Fruit fly (Drosophila melanogaster) whole organism, prepupa: ENCODE data around the gene VhaM9.7-b.
A peak's percentile ranks its signal among the peaks of the same experiment; 100 is the strongest.

Experiments
- CG10631 ChIP-seq: fragments of 200-800 bp; sonication (Bioruptor generic); optimal IDR thresholded peaks from 2 replicates; lab custom pipeline; 2016; ENCODE audit warnings: missing biosample characterization, missing genetic modification characterization
- CG10669 ChIP-seq: fragments of 200-800 bp; sonication (Bioruptor generic); optimal IDR thresholded peaks from 3 replicates; lab custom pipeline; 2018; ENCODE audit warnings: missing biosample characterization, mild to moderate bottlenecking, missing genetic modification characterization, moderate library complexity
- CG11762 ChIP-seq: fragments of 200-800 bp; sonication (Bioruptor generic); optimal IDR thresholded peaks from 3 replicates; lab custom pipeline; 2016; ENCODE audit warnings: missing biosample characterization, missing genetic modification characterization; ENCODE audit not compliant: insufficient read depth
- CG16779 ChIP-seq: fragments of 200-800 bp; sonication (Bioruptor generic); optimal IDR thresholded peaks from 3 replicates; lab custom pipeline; 2017; ENCODE audit warnings: missing biosample characterization, mild to moderate bottlenecking, missing genetic modification characterization
- CG3032 ChIP-seq: fragments of 200-800 bp; optimal IDR thresholded peaks from 2 replicates; lab custom pipeline; 2019; ENCODE audit warnings: missing biosample characterization, mild to moderate bottlenecking, missing genetic modification characterization, moderate library complexity
- CG31627 ChIP-seq: fragments of 200-800 bp; sonication (Bioruptor generic); optimal IDR thresholded peaks from 3 replicates; lab custom pipeline; 2016; ENCODE audit warnings: missing biosample characterization, missing genetic modification characterization
- CG32006 ChIP-seq: fragments of 200-800 bp; sonication (Bioruptor generic); optimal IDR thresholded peaks from 3 replicates; lab custom pipeline; 2017; ENCODE audit warnings: missing biosample characterization, mild to moderate bottlenecking, missing genetic modification characterization
- CG34406 ChIP-seq: fragments of 200-800 bp; sonication (Bioruptor generic); optimal IDR thresholded peaks from 3 replicates; lab custom pipeline; 2016; ENCODE audit warnings: missing biosample characterization, missing genetic modification characterization
- CG3919 ChIP-seq: fragments of 200-800 bp; sonication (Bioruptor generic); optimal IDR thresholded peaks from 3 replicates; lab custom pipeline; 2016; ENCODE audit warnings: missing biosample characterization, missing genetic modification characterization
- CG6163 ChIP-seq: fragments of 200-800 bp; sonication (Bioruptor generic); IDR thresholded peaks from 3 replicates; pipeline ENCODE4 v1.3.6; 2022; ENCODE audit warnings: missing biosample characterization, missing genetic modification characterization
- CG6276 ChIP-seq: fragments of 200-800 bp; sonication (Bioruptor generic); optimal IDR thresholded peaks from 2 replicates; lab custom pipeline; 2017; ENCODE audit warnings: missing biosample characterization, mild to moderate bottlenecking, missing genetic modification characterization
- CG6792 ChIP-seq: fragments of 200-800 bp; sonication (Bioruptor generic); optimal IDR thresholded peaks from 3 replicates; lab custom pipeline; 2016; ENCODE audit warnings: missing biosample characterization, missing genetic modification characterization
- CG6808 ChIP-seq: fragments of 200-800 bp; sonication (Bioruptor generic); optimal IDR thresholded peaks from 3 replicates; lab custom pipeline; 2017; ENCODE audit warnings: missing biosample characterization, missing genetic modification characterization, mild to moderate bottlenecking, moderate library complexity, missing genetic modification reagents
- CG7368 ChIP-seq: fragments of 200-800 bp; sonication (Bioruptor generic); optimal IDR thresholded peaks from 3 replicates; lab custom pipeline; 2016; ENCODE audit warnings: missing biosample characterization, missing genetic modification characterization
- CG8319 ChIP-seq: fragments of 200-800 bp; sonication (Bioruptor generic); optimal IDR thresholded peaks from 3 replicates; lab custom pipeline; 2016; ENCODE audit warnings: missing biosample characterization, missing genetic modification characterization
- CG8632 ChIP-seq: fragments of 200-800 bp; sonication (Bioruptor generic); optimal IDR thresholded peaks from 3 replicates; lab custom pipeline; 2016; ENCODE audit warnings: missing biosample characterization, missing genetic modification characterization
- CG9139 ChIP-seq: fragments of 200-800 bp; sonication (Bioruptor generic); optimal IDR thresholded peaks from 3 replicates; lab custom pipeline; 2017; ENCODE audit warnings: missing biosample characterization, mild to moderate bottlenecking, missing genetic modification characterization
- Eip75B ChIP-seq: fragments of 200-800 bp; sonication (Bioruptor generic); optimal IDR thresholded peaks from 3 replicates; lab custom pipeline; 2016; ENCODE audit warnings: missing biosample characterization, missing genetic modification characterization
- Eip78C ChIP-seq: fragments of 200-800 bp; sonication (Bioruptor generic); peaks from one replicate; lab custom pipeline; 2016; ENCODE audit warnings: missing biosample characterization, missing genetic modification characterization
- Eip93F ChIP-seq: fragments of 200-800 bp; sonication (Bioruptor generic); optimal IDR thresholded peaks from 2 replicates; lab custom pipeline; 2016; ENCODE audit warnings: missing biosample characterization, mild to moderate bottlenecking, missing genetic modification characterization
- Ets96B ChIP-seq: fragments of 200-800 bp; optimal IDR thresholded peaks from 2 replicates; lab custom pipeline; 2019; ENCODE audit warnings: missing biosample characterization, mild to moderate bottlenecking, missing genetic modification characterization, moderate library complexity
- Gug ChIP-seq: fragments of 200-800 bp; sonication (Bioruptor generic); IDR thresholded peaks from 2 replicates; pipeline ENCODE4 v1.3.6; 2022; ENCODE audit warnings: missing biosample characterization, missing genetic modification characterization
- Hr38 ChIP-seq: sonication (Bioruptor generic); optimal IDR thresholded peaks from 2 replicates; lab custom pipeline; 2016; ENCODE audit warnings: missing biosample characterization, missing genetic modification characterization
- Hr39 ChIP-seq: fragments of 200-800 bp; sonication (Bioruptor generic); optimal IDR thresholded peaks from 2 replicates; lab custom pipeline; 2016; ENCODE audit warnings: missing biosample characterization, missing genetic modification characterization
- Hr4 ChIP-seq: fragments of 200-800 bp; sonication (Bioruptor generic); optimal IDR thresholded peaks from 3 replicates; lab custom pipeline; 2016; ENCODE audit warnings: missing biosample characterization, missing genetic modification characterization
- Lpt ChIP-seq: fragments of 200-800 bp; sonication (Bioruptor generic); optimal IDR thresholded peaks from 3 replicates; lab custom pipeline; 2016; ENCODE audit warnings: missing biosample characterization, missing genetic modification characterization
- OdsH ChIP-seq: fragments of 200-800 bp; sonication (Bioruptor generic); optimal IDR thresholded peaks from 3 replicates; lab custom pipeline; 2016; ENCODE audit warnings: missing biosample characterization, missing genetic modification characterization
- Smox ChIP-seq: fragments of 200-800 bp; sonication (Bioruptor generic); optimal IDR thresholded peaks from 3 replicates; lab custom pipeline; 2016; ENCODE audit warnings: missing biosample characterization, missing genetic modification characterization
- Sox14 ChIP-seq: fragments of 200-800 bp; sonication (Bioruptor generic); optimal IDR thresholded peaks from 3 replicates; lab custom pipeline; 2016; ENCODE audit warnings: missing biosample characterization, missing genetic modification characterization
- Sox15 ChIP-seq: fragments of 200-800 bp; sonication (Bioruptor generic); optimal IDR thresholded peaks from 3 replicates; lab custom pipeline; 2016; ENCODE audit warnings: missing biosample characterization, missing genetic modification characterization
- achi ChIP-seq: fragments of 200-800 bp; sonication (Bioruptor generic); optimal IDR thresholded peaks from 3 replicates; lab custom pipeline; 2016; ENCODE audit warnings: missing biosample characterization, missing genetic modification characterization
- acj6 ChIP-seq: fragments of 200-800 bp; sonication (Bioruptor generic); optimal IDR thresholded peaks from 3 replicates; lab custom pipeline; 2016; ENCODE audit warnings: missing biosample characterization, missing genetic modification characterization
- cyc ChIP-seq: fragments of 200-800 bp; sonication (Bioruptor generic); optimal IDR thresholded peaks from 3 replicates; lab custom pipeline; 2016; ENCODE audit warnings: missing biosample characterization, missing genetic modification characterization
- dac ChIP-seq: fragments of 200-800 bp; sonication (Bioruptor generic); optimal IDR thresholded peaks from 2 replicates; lab custom pipeline; 2017; ENCODE audit warnings: missing biosample characterization, mild to moderate bottlenecking, missing genetic modification characterization
- eg ChIP-seq: fragments of 200-800 bp; sonication (Bioruptor generic); IDR thresholded peaks from 3 replicates; pipeline ENCODE4 v1.3.6; 2022; ENCODE audit warnings: missing biosample characterization, missing genetic modification characterization
- fd59A ChIP-seq: fragments of 200-800 bp; sonication (Bioruptor generic); optimal IDR thresholded peaks from 2 replicates; lab custom pipeline; 2017; ENCODE audit warnings: missing biosample characterization, mild to moderate bottlenecking, missing genetic modification characterization, missing genetic modification reagents
- fd85E ChIP-seq: fragments of 200-800 bp; sonication (Bioruptor generic); optimal IDR thresholded peaks from 3 replicates; lab custom pipeline; 2016; ENCODE audit warnings: missing biosample characterization, missing genetic modification characterization
- fkh ChIP-seq: fragments of 200-800 bp; sonication (Bioruptor generic); optimal IDR thresholded peaks from 3 replicates; lab custom pipeline; 2017; ENCODE audit warnings: missing biosample characterization, mild to moderate bottlenecking, missing genetic modification characterization, moderate library complexity
- lz ChIP-seq: fragments of 200-800 bp; sonication (Bioruptor generic); optimal IDR thresholded peaks from 3 replicates; lab custom pipeline; 2016; ENCODE audit warnings: missing biosample characterization, missing genetic modification characterization
- net ChIP-seq: fragments of 200-800 bp; sonication (Bioruptor generic); optimal IDR thresholded peaks from 3 replicates; lab custom pipeline; 2016; ENCODE audit warnings: missing biosample characterization, missing genetic modification characterization
- pdm3 ChIP-seq: fragments of 200-800 bp; sonication (Bioruptor generic); optimal IDR thresholded peaks from 3 replicates; lab custom pipeline; 2016; ENCODE audit warnings: missing biosample characterization, missing genetic modification characterization
- salr ChIP-seq, 2 experiments: fragments of 200-800 bp; sonication (Bioruptor generic); optimal IDR thresholded peaks; 3 replicates each; lab custom pipeline; 2016 to 2018; ENCODE audit warnings: missing biosample characterization in 2 of 2, missing genetic modification characterization in 2 of 2, mild to moderate bottlenecking in 1 of 2
- spab ChIP-seq: fragments of 200-800 bp; sonication (Bioruptor generic); optimal IDR thresholded peaks from 2 replicates; lab custom pipeline; 2017; ENCODE audit warnings: missing biosample characterization, mild to moderate bottlenecking, missing genetic modification characterization, missing genetic modification reagents
- ss ChIP-seq, 2 experiments: fragments of 200-800 bp; sonication (Bioruptor generic); optimal IDR thresholded peaks; 2 replicates in 1 of 2; 3 replicates in 1 of 2; lab custom pipeline; 2017 to 2018; ENCODE audit warnings: mild to moderate bottlenecking in 2 of 2, missing biosample characterization in 2 of 2, missing genetic modification characterization in 2 of 2, moderate library complexity in 1 of 2
- vri ChIP-seq: fragments of 200-800 bp; sonication (Bioruptor generic); optimal IDR thresholded peaks from 3 replicates; lab custom pipeline; 2016; ENCODE audit warnings: missing biosample characterization, mild to moderate bottlenecking, missing genetic modification characterization

The VhaM9.7-b gene

dm6 chr3L:21507955-21508354, 31.7 kb upstream of the VhaM9.7-b start:
- TF ChIP-seq spab, result no peak
- no peak for TF ChIP-seq CG10669 (GFP tag; lab: Kevin White, UChicago)
- no peak for TF ChIP-seq CG3032 (tag; lab: Kevin White, UChicago)
- TF ChIP-seq fkh (GFP tag; lab: Kevin White, UChicago), result no peak
- TF ChIP-seq Lpt, result no peak
- TF ChIP-seq fd59A (GFP tag; lab: Kevin White, UChicago), result no peak
- TF ChIP-seq OdsH (GFP tag; lab: Kevin White, UChicago), result no peak
- TF ChIP-seq Eip78C (GFP tag; lab: Kevin White, UChicago), result no peak
- TF ChIP-seq CG11762 (GFP tag; lab: Kevin White, UChicago), result no peak

- TF ChIP-seq Eip75B (GFP tag; lab: Kevin White, UChicago) (no peak), Eip78C (GFP tag; lab: Kevin White, UChicago) (peak; percentile 45)
Observed at dm6 chr3L:21508621-21509020, 31.0 kb upstream of the VhaM9.7-b start.

DNA sequence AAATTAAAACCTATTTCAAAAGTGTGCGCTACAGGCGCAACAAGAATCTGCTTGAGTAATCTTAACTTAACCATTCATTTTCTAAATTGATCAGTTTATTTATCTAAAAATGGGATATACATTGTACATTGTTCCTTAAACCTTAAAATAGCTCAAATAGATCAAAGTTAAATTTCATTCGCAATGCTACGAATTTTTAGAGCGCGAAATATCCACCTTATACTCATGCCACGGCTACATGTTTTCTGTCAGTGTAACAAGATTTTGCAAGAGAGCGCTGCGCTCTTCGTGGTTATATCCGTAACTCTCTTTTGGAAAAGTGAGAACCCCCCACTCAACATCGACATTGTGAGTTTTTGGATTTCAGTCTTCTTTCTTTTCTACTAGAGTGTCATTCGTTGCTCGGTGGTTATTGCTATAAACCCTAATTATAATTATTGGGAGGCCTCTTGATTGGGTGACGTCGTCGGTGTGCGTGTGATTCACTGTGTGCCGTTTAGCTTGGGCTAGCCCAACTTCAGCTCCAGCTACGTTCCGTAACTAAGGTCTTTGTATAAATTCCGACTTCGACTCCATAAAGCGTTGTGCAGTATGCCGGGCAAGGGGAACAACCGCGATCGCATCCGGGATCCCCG, 30.1 kb upstream of the VhaM9.7-b start:
- TF ChIP-seq Eip75B (GFP tag; lab: Kevin White, UChicago) (peak; percentile 78), pdm3 (GFP tag; lab: Kevin White, UChicago) (peak; percentile 70), Eip93F (GFP tag; lab: Kevin White, UChicago) (no peak), Sox14 (peak; percentile 49), CG34406 (GFP tag; lab: Kevin White, UChicago) (peak; percentile 53), Hr39 (peak; percentile 69), CG9139 (GFP tag; lab: Kevin White, UChicago) (no peak), salr (GFP tag; optimal IDR thresholded peaks at IDR 0.05; lab: Kevin White, UChicago) (no peak), CG10631 (GFP tag; lab: Kevin White, UChicago) (peak; percentile 55), CG8319 (GFP tag; lab: Kevin White, UChicago) (peak; percentile 36), Sox15 (peak; percentile 27), lz (GFP tag; lab: Kevin White, UChicago) (peak; percentile 63), CG6163 (GFP tag; lab: Robert Waterston, UW) (peak; percentile 67), CG10669 (GFP tag; lab: Kevin White, UChicago) (peak; percentile 57), Smox (GFP tag; lab: Kevin White, UChicago) (peak; percentile 64), CG6808 (peak; percentile 51), spab (peak; percentile 13), Ets96B (tag; lab: Kevin White, UChicago) (peak; percentile 51), Hr38 (GFP tag; lab: Kevin White, UChicago) (no peak), Gug (no peak), achi (peak; percentile 67), CG3919 (GFP tag; lab: Kevin White, UChicago) (peak; percentile 77), net (peak; percentile 68), fd85E (GFP tag; lab: Kevin White, UChicago) (no peak), acj6 (GFP tag; lab: Kevin White, UChicago) (peak; percentile 73), cyc (GFP tag; lab: Kevin White, UChicago) (peak; percentile 45), fkh (GFP tag; lab: Kevin White, UChicago) (no peak), dac (GFP tag; lab: Kevin White, UChicago) (peak; percentile 40), OdsH (GFP tag; lab: Kevin White, UChicago) (peak; percentile 68), CG6276 (GFP tag; lab: Kevin White, UChicago) (peak; percentile 64), CG16779 (no peak), CG32006 (GFP tag; lab: Kevin White, UChicago) (peak; percentile 80), CG8632 (GFP tag; lab: Kevin White, UChicago) (peak; percentile 34), CG31627 (GFP tag; lab: Kevin White, UChicago) (peak; percentile 58), fd59A (GFP tag; lab: Kevin White, UChicago) (peak; percentile 17), CG6792 (peak; percentile 62), eg (GFP tag; lab: Robert Waterston, UW) (no peak; the same call in 2 of the 3 replicates), Eip78C (GFP tag; lab: Kevin White, UChicago) (peak; percentile 88), vri (GFP tag; lab: Kevin White, UChicago) (peak; percentile 4), CG11762 (GFP tag; lab: Kevin White, UChicago) (peak; percentile 25), ss (GFP tag; optimal IDR thresholded peaks at IDR 0.05; lab: Kevin White, UChicago) (peak; percentile 0 to 27), Lpt (peak; percentile 53), CG7368 (GFP tag; lab: Kevin White, UChicago) (peak; percentile 54), Hr4 (GFP tag; lab: Kevin White, UChicago) (peak; percentile 78), CG3032 (tag; lab: Kevin White, UChicago) (peak; percentile 62)
